Worm (Caenorhabditis elegans) whole organism, L4 larva: ENCODE results near the gene sec-23.

Experiments used
- F37D6.2 ChIP-seq: sonication (generic microtip); optimal IDR thresholded peaks from 2 replicates; lab custom pipeline; 2016; ENCODE audit warnings: mild to moderate bottlenecking, missing genetic modification characterization, missing compliant biosample characterization
- ZK546.5 ChIP-seq, 2 experiments: sonication (generic microtip); optimal IDR thresholded peaks; 2 replicates each; lab custom pipeline; 2017; ENCODE audit warnings: missing biosample characterization in 2 of 2, missing genetic modification characterization in 2 of 2
- ama-1 ChIP-seq: fragments of 150-350 bp; optimal IDR thresholded peaks from 2 replicates; lab custom pipeline; 2014; ENCODE audit warnings: inconsistent platforms, mixed read lengths
- ceh-62 ChIP-seq: sonication (generic microtip); optimal IDR thresholded peaks from 2 replicates; lab custom pipeline; 2017; ENCODE audit warnings: missing biosample characterization, missing genetic modification characterization
- ceh-82 ChIP-seq: sonication (generic microtip); optimal IDR thresholded peaks from 2 replicates; lab custom pipeline; 2017; ENCODE audit warnings: missing biosample characterization, missing genetic modification characterization
- daf-19 ChIP-seq: fragments of 200-800 bp; sonication (Bioruptor generic); conservative IDR thresholded peaks from 2 replicates; pipeline ENCODE4 v1.3.6; 2022; ENCODE audit warnings: missing genetic modification characterization, missing compliant biosample characterization
- fkh-10 ChIP-seq: fragments of 150-350 bp; optimal IDR thresholded peaks from 2 replicates; lab custom pipeline; 2014; ENCODE audit warnings: missing biosample characterization, missing genetic modification reagents, missing genetic modification characterization
- nhr-28 ChIP-seq: fragments of 150-350 bp; optimal IDR thresholded peaks from 2 replicates; lab custom pipeline; 2014; ENCODE audit warnings: missing biosample characterization, missing genetic modification characterization
- unc-130 ChIP-seq: sonication (generic microtip); optimal IDR thresholded peaks from 2 replicates; lab custom pipeline; 2016; ENCODE audit warnings: missing genetic modification reagents, missing genetic modification characterization, missing compliant biosample characterization
- zag-1 ChIP-seq: fragments of 150-350 bp; optimal IDR thresholded peaks from 2 replicates; lab custom pipeline; 2014; ENCODE audit warnings: missing biosample characterization, missing genetic modification characterization
- ztf-11 ChIP-seq: fragments of 150-350 bp; optimal IDR thresholded peaks from 2 replicates; lab custom pipeline; 2014; ENCODE audit warnings: missing biosample characterization, missing genetic modification characterization

ce11 chrV:20105210-20105793, 14.2 kb downstream of the sec-23 start:
- TF ChIP-seq unc-130 (GFP tag; lab: Kevin White, UChicago) (no peak), fkh-10 (GFP tag; lab: Kevin White, UChicago) (no peak), daf-19 (GFP tag; lab: Robert Waterston, UW) (no peak), ztf-11 (tag; lab: Kevin White, UChicago) (no peak), F37D6.2 (no peak), zag-1 (tag; lab: Kevin White, UChicago) (no peak), nhr-28 (no peak), ZK546.5 (tag; optimal IDR thresholded peaks at IDR 0.05; lab: Kevin White, UChicago) (no peak), ama-1 (lab: Kevin White, UChicago) (no peak), ceh-82 (tag; lab: Kevin White, UChicago) (no peak), ceh-62 (no peak)
